Fruit fly (Drosophila melanogaster) whole organism, prepupa: ENCODE data around the gene brun.

Experiments used
- Blimp-1 ChIP-seq: fragments of 200-800 bp; sonication (Bioruptor generic); optimal IDR thresholded peaks from 3 replicates; lab custom pipeline; 2017; ENCODE audit warnings: missing biosample characterization, missing genetic modification characterization, mild to moderate bottlenecking, moderate library complexity, missing genetic modification reagents
- CG10669 ChIP-seq: fragments of 200-800 bp; sonication (Bioruptor generic); optimal IDR thresholded peaks from 3 replicates; lab custom pipeline; 2018; ENCODE audit warnings: missing biosample characterization, mild to moderate bottlenecking, missing genetic modification characterization, moderate library complexity
- CG11294 ChIP-seq: fragments of 200-800 bp; sonication (Bioruptor generic); IDR thresholded peaks from 2 replicates; pipeline ENCODE4 v1.3.6; 2022; ENCODE audit warnings: missing biosample characterization, missing genetic modification characterization
- CG11762 ChIP-seq: fragments of 200-800 bp; sonication (Bioruptor generic); optimal IDR thresholded peaks from 3 replicates; lab custom pipeline; 2016; ENCODE audit warnings: missing biosample characterization, missing genetic modification characterization; ENCODE audit not compliant: insufficient read depth
- CG11902 ChIP-seq: fragments of 200-800 bp; sonication (Bioruptor generic); optimal IDR thresholded peaks from 3 replicates; lab custom pipeline; 2016; ENCODE audit warnings: missing biosample characterization, missing genetic modification characterization
- CG15336 ChIP-seq: fragments of 200-800 bp; sonication (Bioruptor generic); IDR thresholded peaks from 2 replicates; pipeline ENCODE4 v1.3.6; 2022; ENCODE audit warnings: missing biosample characterization, missing genetic modification characterization
- CG16779 ChIP-seq: fragments of 200-800 bp; sonication (Bioruptor generic); optimal IDR thresholded peaks from 3 replicates; lab custom pipeline; 2017; ENCODE audit warnings: missing biosample characterization, mild to moderate bottlenecking, missing genetic modification characterization
- CG3032 ChIP-seq: fragments of 200-800 bp; optimal IDR thresholded peaks from 2 replicates; lab custom pipeline; 2019; ENCODE audit warnings: missing biosample characterization, mild to moderate bottlenecking, missing genetic modification characterization, moderate library complexity
- CG31627 ChIP-seq: fragments of 200-800 bp; sonication (Bioruptor generic); optimal IDR thresholded peaks from 3 replicates; lab custom pipeline; 2016; ENCODE audit warnings: missing biosample characterization, missing genetic modification characterization
- CG6163 ChIP-seq: fragments of 200-800 bp; sonication (Bioruptor generic); IDR thresholded peaks from 3 replicates; pipeline ENCODE4 v1.3.6; 2022; ENCODE audit warnings: missing biosample characterization, missing genetic modification characterization
- CG6792 ChIP-seq: fragments of 200-800 bp; sonication (Bioruptor generic); optimal IDR thresholded peaks from 3 replicates; lab custom pipeline; 2016; ENCODE audit warnings: missing biosample characterization, missing genetic modification characterization
- CG7368 ChIP-seq: fragments of 200-800 bp; sonication (Bioruptor generic); optimal IDR thresholded peaks from 3 replicates; lab custom pipeline; 2016; ENCODE audit warnings: missing biosample characterization, missing genetic modification characterization
- CG8119 ChIP-seq: fragments of 200-800 bp; sonication (Bioruptor generic); IDR thresholded peaks from 3 replicates; pipeline ENCODE4 v1.3.6; 2022; ENCODE audit warnings: missing biosample characterization, missing genetic modification characterization
- CG8319 ChIP-seq: fragments of 200-800 bp; sonication (Bioruptor generic); optimal IDR thresholded peaks from 3 replicates; lab custom pipeline; 2016; ENCODE audit warnings: missing biosample characterization, missing genetic modification characterization
- CG8632 ChIP-seq: fragments of 200-800 bp; sonication (Bioruptor generic); optimal IDR thresholded peaks from 3 replicates; lab custom pipeline; 2016; ENCODE audit warnings: missing biosample characterization, missing genetic modification characterization
- CG9139 ChIP-seq: fragments of 200-800 bp; sonication (Bioruptor generic); optimal IDR thresholded peaks from 3 replicates; lab custom pipeline; 2017; ENCODE audit warnings: missing biosample characterization, mild to moderate bottlenecking, missing genetic modification characterization
- Eip93F ChIP-seq: fragments of 200-800 bp; sonication (Bioruptor generic); optimal IDR thresholded peaks from 2 replicates; lab custom pipeline; 2016; ENCODE audit warnings: missing biosample characterization, mild to moderate bottlenecking, missing genetic modification characterization
- Ets21C ChIP-seq: fragments of 200-800 bp; sonication (Bioruptor generic); optimal IDR thresholded peaks from 3 replicates; lab custom pipeline; 2016; ENCODE audit warnings: missing biosample characterization, missing genetic modification characterization
- Ets96B ChIP-seq: fragments of 200-800 bp; optimal IDR thresholded peaks from 2 replicates; lab custom pipeline; 2019; ENCODE audit warnings: missing biosample characterization, mild to moderate bottlenecking, missing genetic modification characterization, moderate library complexity
- Gug ChIP-seq: fragments of 200-800 bp; sonication (Bioruptor generic); IDR thresholded peaks from 2 replicates; pipeline ENCODE4 v1.3.6; 2022; ENCODE audit warnings: missing biosample characterization, missing genetic modification characterization
- Hr38 ChIP-seq: sonication (Bioruptor generic); optimal IDR thresholded peaks from 2 replicates; lab custom pipeline; 2016; ENCODE audit warnings: missing biosample characterization, missing genetic modification characterization
- Hr39 ChIP-seq: fragments of 200-800 bp; sonication (Bioruptor generic); optimal IDR thresholded peaks from 2 replicates; lab custom pipeline; 2016; ENCODE audit warnings: missing biosample characterization, missing genetic modification characterization
- Hr4 ChIP-seq: fragments of 200-800 bp; sonication (Bioruptor generic); optimal IDR thresholded peaks from 3 replicates; lab custom pipeline; 2016; ENCODE audit warnings: missing biosample characterization, missing genetic modification characterization
- Lpt ChIP-seq: fragments of 200-800 bp; sonication (Bioruptor generic); optimal IDR thresholded peaks from 3 replicates; lab custom pipeline; 2016; ENCODE audit warnings: missing biosample characterization, missing genetic modification characterization
- Met ChIP-seq: fragments of 200-800 bp; sonication (Bioruptor generic); optimal IDR thresholded peaks from 3 replicates; lab custom pipeline; 2016; ENCODE audit warnings: missing biosample characterization, missing genetic modification characterization
- OdsH ChIP-seq: fragments of 200-800 bp; sonication (Bioruptor generic); optimal IDR thresholded peaks from 3 replicates; lab custom pipeline; 2016; ENCODE audit warnings: missing biosample characterization, missing genetic modification characterization
- Smox ChIP-seq: fragments of 200-800 bp; sonication (Bioruptor generic); optimal IDR thresholded peaks from 3 replicates; lab custom pipeline; 2016; ENCODE audit warnings: missing biosample characterization, missing genetic modification characterization
- Sox102F ChIP-seq: fragments of 200-800 bp; sonication (Bioruptor generic); optimal IDR thresholded peaks from 2 replicates; lab custom pipeline; 2016; ENCODE audit warnings: missing biosample characterization, mild to moderate bottlenecking, missing genetic modification characterization
- Sox15 ChIP-seq: fragments of 200-800 bp; sonication (Bioruptor generic); optimal IDR thresholded peaks from 3 replicates; lab custom pipeline; 2016; ENCODE audit warnings: missing biosample characterization, missing genetic modification characterization
- achi ChIP-seq: fragments of 200-800 bp; sonication (Bioruptor generic); optimal IDR thresholded peaks from 3 replicates; lab custom pipeline; 2016; ENCODE audit warnings: missing biosample characterization, missing genetic modification characterization
- acj6 ChIP-seq: fragments of 200-800 bp; sonication (Bioruptor generic); optimal IDR thresholded peaks from 3 replicates; lab custom pipeline; 2016; ENCODE audit warnings: missing biosample characterization, missing genetic modification characterization
- cyc ChIP-seq: fragments of 200-800 bp; sonication (Bioruptor generic); optimal IDR thresholded peaks from 3 replicates; lab custom pipeline; 2016; ENCODE audit warnings: missing biosample characterization, missing genetic modification characterization
- dsx ChIP-seq: fragments of 200-800 bp; optimal IDR thresholded peaks from 3 replicates; lab custom pipeline; 2019; ENCODE audit warnings: missing biosample characterization, mild to moderate bottlenecking, missing genetic modification characterization, moderate library complexity; ENCODE audit not compliant: poor library complexity, severe bottlenecking
- eg ChIP-seq: fragments of 200-800 bp; sonication (Bioruptor generic); IDR thresholded peaks from 3 replicates; pipeline ENCODE4 v1.3.6; 2022; ENCODE audit warnings: missing biosample characterization, missing genetic modification characterization
- esn ChIP-seq: fragments of 200-800 bp; sonication (Bioruptor generic); optimal IDR thresholded peaks from 2 replicates; lab custom pipeline; 2016; ENCODE audit warnings: missing biosample characterization, mild to moderate bottlenecking, missing genetic modification characterization, moderate library complexity
- fd59A ChIP-seq: fragments of 200-800 bp; sonication (Bioruptor generic); optimal IDR thresholded peaks from 2 replicates; lab custom pipeline; 2017; ENCODE audit warnings: missing biosample characterization, mild to moderate bottlenecking, missing genetic modification characterization, missing genetic modification reagents
- fkh ChIP-seq: fragments of 200-800 bp; sonication (Bioruptor generic); optimal IDR thresholded peaks from 3 replicates; lab custom pipeline; 2017; ENCODE audit warnings: missing biosample characterization, mild to moderate bottlenecking, missing genetic modification characterization, moderate library complexity
- lz ChIP-seq: fragments of 200-800 bp; sonication (Bioruptor generic); optimal IDR thresholded peaks from 3 replicates; lab custom pipeline; 2016; ENCODE audit warnings: missing biosample characterization, missing genetic modification characterization
- net ChIP-seq: fragments of 200-800 bp; sonication (Bioruptor generic); optimal IDR thresholded peaks from 3 replicates; lab custom pipeline; 2016; ENCODE audit warnings: missing biosample characterization, missing genetic modification characterization
- salr ChIP-seq, 2 experiments: fragments of 200-800 bp; sonication (Bioruptor generic); optimal IDR thresholded peaks; 3 replicates each; lab custom pipeline; 2016 to 2018; ENCODE audit warnings: missing biosample characterization in 2 of 2, missing genetic modification characterization in 2 of 2, mild to moderate bottlenecking in 1 of 2
- ss ChIP-seq, 2 experiments: fragments of 200-800 bp; sonication (Bioruptor generic); optimal IDR thresholded peaks; 2 replicates in 1 of 2; 3 replicates in 1 of 2; lab custom pipeline; 2017 to 2018; ENCODE audit warnings: mild to moderate bottlenecking in 2 of 2, missing biosample characterization in 2 of 2, missing genetic modification characterization in 2 of 2, moderate library complexity in 1 of 2
- topi ChIP-seq: fragments of 200-800 bp; sonication (Bioruptor generic); optimal IDR thresholded peaks from 3 replicates; lab custom pipeline; 2016; ENCODE audit warnings: missing biosample characterization, missing genetic modification characterization
- vri ChIP-seq: fragments of 200-800 bp; sonication (Bioruptor generic); optimal IDR thresholded peaks from 3 replicates; lab custom pipeline; 2016; ENCODE audit warnings: missing biosample characterization, mild to moderate bottlenecking, missing genetic modification characterization

Gene brun

dm6 chr2L:20656110-20656509 lies at the start of gene brun, which contains the start of gene CG2614:
TSS of gene brun (minus strand) at chr2L:20656178.
TSS of gene CG2614 (plus strand) at chr2L:20656426.
- TF ChIP-seq esn (peak; percentile 67), Hr4 (no peak), Lpt (peak; percentile 19), CG11762 (GFP tag; lab: Kevin White, UChicago) (peak; percentile 26), eg (0 out of 3 replicates have a peak, but pooled peaks have one; percentile 36), Smox (GFP tag; lab: Kevin White, UChicago) (no peak), topi (no peak), CG11294 (peak; percentile 31; the same call in 1 of the 2 replicates), lz (peak; percentile 76), Gug (GFP tag; lab: Robert Waterston, UW) (peak; percentile 32; the same call in 1 of the 2 replicates), CG8319 (GFP tag; lab: Kevin White, UChicago) (no peak), CG11902 (GFP tag; lab: Kevin White, UChicago) (peak; percentile 35), OdsH (GFP tag; lab: Kevin White, UChicago) (no peak), Hr39 (GFP tag; lab: Kevin White, UChicago) (peak; percentile 79), fkh (GFP tag; lab: Kevin White, UChicago) (no peak), CG10669 (GFP tag; lab: Kevin White, UChicago) (no peak), Hr38 (no peak), CG15336 (peak; percentile 43; the same call in 1 of the 2 replicates), Sox15 (GFP tag; lab: Kevin White, UChicago) (peak; percentile 49), CG6163 (GFP tag; lab: Robert Waterston, UW) (peak; percentile 44; the same call in 1 of the 3 replicates), CG6792 (GFP tag; lab: Kevin White, UChicago) (no peak), cyc (GFP tag; lab: Kevin White, UChicago) (peak; percentile 65), Ets96B (tag; lab: Kevin White, UChicago) (no peak), CG31627 (peak; percentile 77), CG3032 (tag; lab: Kevin White, UChicago) (peak; percentile 52)

- TF ChIP-seq ss (GFP tag; optimal IDR thresholded peaks at IDR 0.05; lab: Kevin White, UChicago) (peak in 1 of 2 experiments; percentile 19), CG16779 (tag; lab: Kevin White, UChicago) (no peak), CG9139 (GFP tag; lab: Kevin White, UChicago) (no peak)
Observed at dm6 chr2L:20704511-20705266, 48.7 kb upstream of the brun start.

dm6 chr2L:20700534-20701239 lies 44.7 kb upstream of the brun start:
- TF ChIP-seq CG8632 (GFP tag; lab: Kevin White, UChicago) (peak; percentile 75), CG15336 (peak; percentile 78), Hr38 (no peak), Ets21C (GFP tag; lab: Kevin White, UChicago) (peak; percentile 49), esn (peak; percentile 84), CG11762 (GFP tag; lab: Kevin White, UChicago) (no peak), CG11294 (peak; percentile 39; the same call in 1 of the 2 replicates), Blimp-1 (GFP tag; lab: Kevin White, UChicago) (peak; percentile 66), Sox102F (GFP tag; lab: Kevin White, UChicago) (peak; percentile 70), net (GFP tag; lab: Kevin White, UChicago) (peak; percentile 63), CG6163 (GFP tag; lab: Robert Waterston, UW) (peak; percentile 84), OdsH (GFP tag; lab: Kevin White, UChicago) (peak; percentile 80), CG7368 (peak; percentile 38), fd59A (peak; percentile 80), cyc (GFP tag; lab: Kevin White, UChicago) (peak; percentile 57), topi (no peak), salr (GFP tag; optimal IDR thresholded peaks at IDR 0.05; lab: Kevin White, UChicago) (peak; percentile 56 to 60), CG11902 (GFP tag; lab: Kevin White, UChicago) (peak; percentile 57), Eip93F (GFP tag; lab: Kevin White, UChicago) (peak; percentile 48), vri (peak; percentile 71), acj6 (peak; percentile 80), Met (GFP tag; lab: Kevin White, UChicago) (peak; percentile 78), CG8119 (peak; percentile 77), achi (GFP tag; lab: Kevin White, UChicago) (peak; percentile 88), CG10669 (GFP tag; lab: Kevin White, UChicago) (peak; percentile 64), Hr39 (GFP tag; lab: Kevin White, UChicago) (peak; percentile 62), dsx (GFP tag; lab: Kevin White, UChicago) (peak; percentile 93), Hr4 (no peak), Ets96B (tag; lab: Kevin White, UChicago) (peak; percentile 69)
